Fruit fly (Drosophila melanogaster): ENCODE data around the gene Ref1.

The Ref1 gene

dm6 chr3R:7089522-7090336 lies 9.5 kb upstream of the Ref1 start (continued):
- TF ChIP-seq Neu2 (GFP tag; optimal IDR thresholded peaks at IDR 0.05; ENCODE audit: borderline replicate concordance) (no peak), sens-2 (GFP tag; IDR thresholded peaks at IDR 0.05) (no peak), z (GFP tag; IDR thresholded peaks at IDR 0.05) (no peak), sc (optimal IDR thresholded peaks at IDR 0.05) (no peak), sc (GFP tag; optimal IDR thresholded peaks at IDR 0.05) (no peak), shn (GFP tag; optimal IDR thresholded peaks at IDR 0.05) (no peak), CG34224 (GFP tag; IDR thresholded peaks at IDR 0.05; ENCODE audit: partially characterized antibody) (peak; percentile 40; the same call in 1 of the 3 replicates), danr (GFP tag; IDR thresholded peaks at IDR 0.05) (no peak), Dip2 (GFP tag; IDR thresholded peaks at IDR 0.05) (no peak), Dfd (GFP tag; optimal IDR thresholded peaks at IDR 0.05) (no peak), CG15479 (GFP tag; optimal IDR thresholded peaks at IDR 0.05) (peak; percentile 70), CG17829 (tag; optimal IDR thresholded peaks at IDR 0.05) (peak; percentile 27), CG10209 (GFP tag; optimal IDR thresholded peaks at IDR 0.05) (peak; percentile 15), Jarid2 (GFP tag; optimal IDR thresholded peaks at IDR 0.05) (no peak), H2.0 (GFP tag; IDR thresholded peaks at IDR 0.05) (no peak), CG10366 (GFP tag; IDR thresholded peaks at IDR 0.05) (no peak), lilli (GFP tag; optimal IDR thresholded peaks at IDR 0.05) (no peak), CG9932 (GFP tag; IDR thresholded peaks at IDR 0.05) (no peak), CG18262 (tag; optimal IDR thresholded peaks at IDR 0.05) (no peak), esg (GFP tag; conservative IDR thresholded peaks at IDR 0.05) (no peak), CG1024 (GFP tag; IDR thresholded peaks at IDR 0.05) (no peak), CG31224 (GFP tag; IDR thresholded peaks at IDR 0.05) (peak; percentile 65), BtbVII (GFP tag; optimal IDR thresholded peaks at IDR 0.05) (peak; percentile 17), CG42726 (GFP tag; IDR thresholded peaks at IDR 0.05; ENCODE audit: partially characterized antibody) (no peak), ase (GFP tag; IDR thresholded peaks at IDR 0.05) (no peak), CG14014 (GFP tag; IDR thresholded peaks at IDR 0.05) (0 out of 2 replicates have a peak, but pooled peaks have one; percentile 11), caup (GFP tag; optimal IDR thresholded peaks at IDR 0.05; ENCODE audit: severe bottlenecking) (peak; percentile 3), CG14441 (GFP tag; IDR thresholded peaks at IDR 0.05) (no peak), pan (optimal IDR thresholded peaks at IDR 0.05) (no peak), pan (GFP tag; optimal IDR thresholded peaks at IDR 0.05 in 1 of 2, IDR thresholded peaks at IDR 0.05 in 1 of 2) (no peak), Lim3 (GFP tag; IDR thresholded peaks at IDR 0.05) (no peak), HLHmδ (GFP tag; optimal IDR thresholded peaks at IDR 0.05) (peak; percentile 61), Ravus (GFP tag; IDR thresholded peaks at IDR 0.05) (no peak), Bdp1 (GFP tag; optimal IDR thresholded peaks at IDR 0.05) (no peak), Ada2b (GFP tag; IDR thresholded peaks at IDR 0.05) (no peak), amos (GFP tag; IDR thresholded peaks at IDR 0.05; ENCODE audit: partially characterized antibody) (0 out of 2 replicates have a peak, but pooled peaks have one; percentile 11), CG4730 (GFP tag; IDR thresholded peaks at IDR 0.05) (no peak), pb (GFP tag; optimal IDR thresholded peaks at IDR 0.05) (no peak), CG7745 (tag; optimal IDR thresholded peaks at IDR 0.05) (no peak), rib (GFP tag; IDR thresholded peaks at IDR 0.05) (peak; percentile 46; the same call in 1 of the 2 replicates), CG9215 (GFP tag; IDR thresholded peaks at IDR 0.05) (no peak), sima (GFP tag; optimal IDR thresholded peaks at IDR 0.05) (no peak), chif (GFP tag; optimal IDR thresholded peaks at IDR 0.05) (no peak), salm (tag; optimal IDR thresholded peaks at IDR 0.05) (no peak), CG2199 (GFP tag; IDR thresholded peaks at IDR 0.05) (peak; percentile 77; the same call in 2 of the 3 replicates), vnd (GFP tag; IDR thresholded peaks at IDR 0.05; ENCODE audit: partially characterized antibody) (no peak), BEAF-32 (GFP tag; optimal IDR thresholded peaks at IDR 0.05) (no peak), Sry-δ (GFP tag; optimal IDR thresholded peaks at IDR 0.05) (no peak), CG7963 (GFP tag; IDR thresholded peaks at IDR 0.05; ENCODE audit: partially characterized antibody) (no peak), CG18599 (GFP tag; optimal IDR thresholded peaks at IDR 0.05) (no peak)

All from whole organism, embryonic.